Worm (Caenorhabditis elegans) whole organism, L2 larva: Measurements from ENCODE around the gene dhs-7.
A peak's percentile ranks its signal among the peaks of the same experiment; 100 is the strongest.

ENCODE experiments used
- F13H6.1 ChIP-seq: sonication (generic microtip); optimal IDR thresholded peaks from 2 replicates; lab custom pipeline; 2016; ENCODE audit warnings: missing genetic modification characterization, missing compliant biosample characterization
- ZK546.5 ChIP-seq: sonication (generic microtip); optimal IDR thresholded peaks from 2 replicates; lab custom pipeline; 2017; ENCODE audit warnings: missing biosample characterization, missing genetic modification characterization
- aly-2 ChIP-seq: fragments of 150-350 bp; optimal IDR thresholded peaks from 2 replicates; lab custom pipeline; 2014; ENCODE audit warnings: missing biosample characterization, missing genetic modification characterization
- ceh-16 ChIP-seq: fragments of 150-350 bp; optimal IDR thresholded peaks from 2 replicates; lab custom pipeline; 2014; ENCODE audit warnings: missing biosample characterization, missing genetic modification characterization
- elt-3 ChIP-seq: sonication (generic microtip); optimal IDR thresholded peaks from 2 replicates; lab custom pipeline; 2017; ENCODE audit warnings: missing biosample characterization, missing genetic modification characterization
- fos-1 ChIP-seq: fragments of 150-350 bp; optimal IDR thresholded peaks from 2 replicates; lab custom pipeline; 2014; ENCODE audit warnings: missing biosample characterization, missing genetic modification characterization
- lin-13 ChIP-seq: fragments of 150-350 bp; optimal IDR thresholded peaks from 2 replicates; lab custom pipeline; 2014; ENCODE audit warnings: missing biosample characterization, missing genetic modification reagents, missing genetic modification characterization
- lsy-2 ChIP-seq, 2 experiments: fragments of 150-350 bp in 1 of 2; sonication (generic microtip) in 1 of 2; optimal IDR thresholded peaks; 2 replicates each; lab custom pipeline; 2014 to 2017; ENCODE audit warnings: missing biosample characterization in 2 of 2, missing genetic modification characterization in 2 of 2
- nhr-10 ChIP-seq: sonication (generic microtip); optimal IDR thresholded peaks from 2 replicates; lab custom pipeline; 2017; ENCODE audit warnings: missing biosample characterization, missing genetic modification characterization
- nhr-129 ChIP-seq: fragments of 150-350 bp; optimal IDR thresholded peaks from 2 replicates; lab custom pipeline; 2014; ENCODE audit warnings: missing biosample characterization, missing genetic modification characterization
- nhr-23 ChIP-seq: fragments of 150-350 bp; optimal IDR thresholded peaks from 2 replicates; lab custom pipeline; 2014; ENCODE audit warnings: missing biosample characterization, missing genetic modification reagents, missing genetic modification characterization
- nhr-25 ChIP-seq: fragments of 150-350 bp; sonication (generic microtip); optimal IDR thresholded peaks from 3 replicates; lab custom pipeline; 2014; ENCODE audit warnings: missing biosample characterization, missing genetic modification characterization
- unc-39 ChIP-seq: fragments of 150-350 bp; optimal IDR thresholded peaks from 2 replicates; lab custom pipeline; 2014; ENCODE audit warnings: missing biosample characterization, missing genetic modification characterization
- zag-1 ChIP-seq: fragments of 150-350 bp; optimal IDR thresholded peaks from 2 replicates; lab custom pipeline; 2014; ENCODE audit warnings: missing biosample characterization, missing genetic modification characterization

ce11 chrII:7255614-7256162 is 47.4 kb upstream of the dhs-7 start, which contains the start of gene F32A5.8:
- TF ChIP-seq ZK546.5 (tag; lab: Kevin White, UChicago) (no peak), nhr-10 (tag; lab: Kevin White, UChicago) (no peak), zag-1 (no peak), nhr-23 (tag; lab: Kevin White, UChicago) (no peak), lsy-2 (tag; optimal IDR thresholded peaks at IDR 0.05; lab: Kevin White, UChicago) (peak in 1 of 2 experiments; percentile 8), ceh-16 (tag; lab: Kevin White, UChicago) (no peak), unc-39 (tag; lab: Kevin White, UChicago) (no peak), nhr-25 (peak; percentile 32), nhr-129 (tag; lab: Kevin White, UChicago) (no peak), F13H6.1 (tag; lab: Kevin White, UChicago) (no peak), lin-13 (GFP tag; lab: Kevin White, UChicago) (no peak), fos-1 (tag; lab: Kevin White, UChicago) (peak; percentile 94), aly-2 (no peak), elt-3 (tag; lab: Kevin White, UChicago) (no peak)
